Worm (Caenorhabditis elegans): ENCODE measurements around the gene cyc-2.1.
"Not testable (repeated sequence)": the region's sequence is repeated elsewhere in the genome, so short reads cannot be mapped to it uniquely, and the experiment has no call there.

The cyc-2.1 gene

DNA sequence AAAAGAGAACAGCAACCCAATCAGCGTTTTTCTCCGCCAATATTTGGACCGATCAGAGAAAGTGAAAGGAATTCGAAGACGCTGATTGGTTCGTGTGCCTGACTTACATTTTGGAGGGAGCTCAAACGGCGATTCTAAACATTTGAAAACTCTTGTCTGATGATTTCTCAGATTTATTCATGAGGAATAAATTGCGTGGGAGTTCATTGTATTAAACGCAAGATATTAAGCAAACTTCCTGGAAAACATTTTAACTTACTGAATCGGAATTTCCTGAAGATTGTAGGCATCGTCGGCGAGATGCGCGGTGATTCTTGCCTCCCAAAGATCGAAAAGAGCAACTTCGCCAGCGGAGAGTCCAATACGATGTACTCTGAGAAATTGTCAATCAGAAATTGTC, 24.2 kb downstream of the cyc-2.1 start, which contains the start of gene K08F11.1:
Gene K08F11.1, plus strand, starts transcription at position 301 of the 400 bp plus-strand sequence.
- TF ChIP-seq flh-1 (GFP tag; optimal IDR thresholded peaks at IDR 0.05), result no peak
- no peak for TF ChIP-seq unc-62 (GFP tag; optimal IDR thresholded peaks at IDR 0.05)

DNA sequence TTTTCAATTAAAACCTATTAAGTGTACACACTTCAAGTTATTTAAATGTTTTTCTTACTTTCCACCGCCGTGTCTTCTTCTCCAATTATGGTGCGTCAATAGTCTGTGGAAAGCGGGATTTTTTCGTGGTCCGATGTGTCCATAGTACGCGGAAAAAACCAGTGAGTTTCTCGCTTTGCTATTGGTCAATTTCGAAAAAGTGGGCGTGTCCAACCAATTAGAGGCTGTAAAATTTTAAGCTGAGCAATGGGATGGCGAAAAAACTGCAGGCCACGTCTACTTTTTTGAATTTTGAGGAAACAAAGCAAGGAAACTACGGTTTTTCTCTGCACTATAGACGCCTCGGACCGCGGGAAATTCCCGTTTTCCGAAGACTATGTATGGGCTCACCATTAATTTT, 25.1 kb downstream of the cyc-2.1 start:
- TF ChIP-seq tbx-8 (GFP tag; optimal IDR thresholded peaks at IDR 0.05) (no peak), sem-2 (GFP tag; optimal IDR thresholded peaks at IDR 0.05) (no peak), lin-32 (GFP tag; optimal IDR thresholded peaks at IDR 0.05) (no peak)

DNA sequence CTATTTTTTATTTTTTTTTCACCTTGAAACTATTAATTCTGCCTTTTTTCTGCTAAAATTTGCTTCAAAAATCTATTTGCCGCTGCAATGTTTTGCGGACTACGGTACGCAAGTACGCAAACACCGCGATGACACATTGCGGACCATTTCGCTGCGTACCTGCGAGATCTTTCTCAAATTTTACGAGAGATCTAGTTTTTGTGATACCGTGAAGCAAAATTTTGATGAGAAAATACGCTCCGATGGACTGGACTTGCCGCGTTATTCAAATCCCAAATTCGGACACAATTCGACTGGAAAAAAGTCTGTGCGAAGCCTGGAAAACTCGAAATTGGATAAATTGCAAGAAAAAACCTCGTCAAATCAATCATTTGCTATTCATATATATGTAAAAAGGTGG, 28.3 kb downstream of the cyc-2.1 start:
- peak; percentile 61 for TF ChIP-seq lsy-2 (tag; optimal IDR thresholded peaks at IDR 0.05)

DNA sequence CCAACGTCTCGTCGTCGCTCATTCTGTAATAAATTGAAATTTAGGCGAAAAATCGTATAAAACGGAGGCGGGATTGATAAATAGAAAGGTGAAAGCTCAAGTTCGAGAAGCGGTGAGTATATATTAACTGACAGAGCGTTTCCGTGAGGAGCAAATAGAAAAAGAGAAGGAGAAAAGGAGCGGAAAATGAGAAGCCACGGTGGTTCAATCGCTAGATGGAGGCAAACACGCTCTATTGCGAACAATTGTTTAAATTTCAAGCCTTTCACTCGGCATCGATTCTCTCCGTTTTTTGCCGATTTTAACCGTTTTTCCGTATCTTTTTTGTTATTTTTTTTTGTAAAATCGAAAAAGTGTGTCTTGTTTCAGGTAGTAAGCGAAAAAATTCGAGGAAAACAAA, 33.0 kb downstream of the cyc-2.1 start, which contains the start of gene miro-1:
Gene miro-1, minus strand, starts transcription at position 23 of the 400 bp plus-strand sequence.
- not testable (repeated sequence) for TF ChIP-seq nhr-2, mab-5, lsy-2 (tag; optimal IDR thresholded peaks at IDR 0.05)

DNA sequence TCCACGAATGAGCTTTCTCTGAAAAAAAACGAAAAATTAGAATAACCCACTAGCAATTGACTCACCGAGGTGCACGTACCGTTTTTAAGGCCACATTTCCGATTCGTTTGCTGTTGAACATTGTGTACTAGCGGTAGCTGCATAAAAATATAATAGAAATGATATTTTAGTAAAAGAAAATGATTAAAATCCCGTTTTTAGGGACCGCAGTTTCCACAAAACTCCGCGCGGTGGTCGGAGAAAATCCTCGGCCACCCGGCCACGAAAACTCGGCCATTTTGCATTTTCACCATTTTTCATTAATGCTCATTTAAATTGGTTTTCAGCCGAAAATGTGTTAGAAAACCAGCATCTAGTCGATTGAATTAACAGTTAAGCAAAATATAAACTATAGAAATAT, 36.4 kb downstream of the cyc-2.1 start, which contains the start of gene yars-2:
Gene yars-2, minus strand, starts transcription at position 249 of the 400 bp plus-strand sequence.
- TF ChIP-seq bed-3 (GFP tag; optimal IDR thresholded peaks at IDR 0.05) (no peak), sem-2 (GFP tag; optimal IDR thresholded peaks at IDR 0.05) (no peak), ces-1 (GFP tag; optimal IDR thresholded peaks at IDR 0.05) (peak; percentile 5), tbx-8 (GFP tag; optimal IDR thresholded peaks at IDR 0.05) (no peak)

DNA sequence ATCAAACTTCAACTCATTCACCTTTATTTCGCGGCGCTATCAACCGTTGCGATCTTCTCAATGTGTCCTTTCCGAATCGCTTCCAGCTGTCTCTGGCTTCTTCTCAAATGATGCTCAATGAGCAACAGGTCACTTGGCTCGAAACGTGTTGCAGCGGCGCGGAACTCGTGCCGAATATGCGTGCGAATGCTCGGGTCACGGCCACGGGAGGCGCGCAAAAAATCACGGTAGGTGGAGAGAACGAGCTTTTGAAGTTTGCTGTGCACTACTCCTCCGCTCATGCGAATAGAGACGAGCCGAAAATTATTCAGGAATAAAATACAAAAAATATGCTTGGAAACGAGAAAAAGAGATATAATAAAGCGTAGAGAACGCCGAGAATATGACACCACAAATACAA, 38.4 kb downstream of the cyc-2.1 start, which contains the start of gene cif-1:
Gene cif-1, minus strand, starts transcription at position 297 of the 400 bp plus-strand sequence.
- TF ChIP-seq bed-3 (GFP tag; optimal IDR thresholded peaks at IDR 0.05), result no peak
- TF ChIP-seq ces-1 (GFP tag; optimal IDR thresholded peaks at IDR 0.05), result no peak
- TF ChIP-seq unc-39 (tag; optimal IDR thresholded peaks at IDR 0.05), result no peak
- no peak for TF ChIP-seq lsy-2 (tag; optimal IDR thresholded peaks at IDR 0.05)
- no peak for TF ChIP-seq zip-8 (tag; optimal IDR thresholded peaks at IDR 0.05)
- no peak for TF ChIP-seq elt-1 (tag; optimal IDR thresholded peaks at IDR 0.05; ENCODE audit: borderline replicate concordance, insufficient read depth)
- no peak for TF ChIP-seq hlh-1 (tag; optimal IDR thresholded peaks at IDR 0.05)
- no peak for TF ChIP-seq ceh-43 (GFP tag; optimal IDR thresholded peaks at IDR 0.05)

DNA sequence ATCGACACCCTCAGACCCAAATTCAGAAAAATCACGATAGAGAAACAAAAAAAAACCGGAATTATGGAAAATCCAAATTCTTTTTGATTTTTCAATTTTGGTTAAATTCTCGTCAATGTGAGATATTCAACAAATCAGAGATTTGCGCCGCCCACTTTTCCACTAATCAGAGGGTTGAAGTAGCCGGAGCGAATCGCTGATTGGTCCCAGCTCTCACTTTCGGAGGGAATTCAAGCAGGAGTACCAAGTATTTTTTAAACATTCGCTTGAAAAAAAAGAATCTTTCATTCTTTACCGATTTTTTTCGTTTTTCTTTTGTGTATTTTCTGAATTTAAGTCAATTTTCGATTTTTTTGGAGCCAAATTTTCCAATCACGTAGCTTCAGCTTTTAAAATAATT, 42.9 kb downstream of the cyc-2.1 start:
- TF ChIP-seq nhr-237 (tag; optimal IDR thresholded peaks at IDR 0.05) (no peak), ham-2 (GFP tag; optimal IDR thresholded peaks at IDR 0.05) (no peak), nhr-2 (tag; optimal IDR thresholded peaks at IDR 0.05) (no peak), lsy-2 (tag; optimal IDR thresholded peaks at IDR 0.05) (no peak), tbx-8 (GFP tag; optimal IDR thresholded peaks at IDR 0.05) (no peak)

DNA sequence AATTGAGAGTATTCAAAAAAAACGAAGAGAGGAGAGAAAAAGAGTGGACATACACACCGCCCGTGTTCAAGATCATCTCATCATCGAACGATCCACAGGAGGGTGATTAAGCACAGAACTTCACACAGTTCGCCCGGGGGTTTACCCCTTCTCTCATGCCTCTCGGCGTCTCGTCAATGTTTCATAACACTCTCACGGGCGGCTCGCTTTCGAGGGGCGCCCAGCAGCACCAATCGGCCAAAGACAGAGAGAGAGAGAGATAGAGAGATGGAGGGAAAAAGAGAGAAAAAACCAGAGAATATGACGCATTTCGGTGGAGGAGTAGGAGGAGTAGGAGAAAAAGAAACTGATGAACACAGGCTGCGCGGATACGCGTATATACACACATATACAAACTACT, 43.6 kb downstream of the cyc-2.1 start:
- TF ChIP-seq mls-2 (tag; optimal IDR thresholded peaks at IDR 0.05) (peak; percentile 48), ceh-83 (GFP tag; optimal IDR thresholded peaks at IDR 0.05) (no peak), sptf-1 (tag; optimal IDR thresholded peaks at IDR 0.05) (peak; percentile 54), ham-2 (GFP tag; optimal IDR thresholded peaks at IDR 0.05) (peak; percentile 34)

DNA sequence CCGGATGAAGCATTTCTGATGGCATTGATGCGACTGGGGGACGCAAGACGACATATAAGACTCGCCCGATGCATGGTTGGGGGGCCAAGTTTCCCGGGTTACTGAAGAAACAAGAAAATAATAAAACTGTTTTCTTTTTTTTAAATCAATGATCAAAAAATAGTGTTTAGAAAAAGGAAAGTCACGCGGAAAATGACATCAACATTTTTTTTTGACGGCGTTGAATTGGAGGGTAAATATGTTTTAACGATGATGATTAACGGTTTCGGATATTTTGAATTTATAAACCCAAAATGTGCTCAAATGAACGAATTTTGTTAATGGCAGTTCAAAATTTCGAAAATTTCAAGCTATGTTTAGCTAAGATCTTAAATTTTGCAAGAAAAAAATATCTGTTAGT, 44.9 kb downstream of the cyc-2.1 start, which contains the start of gene ogdh-1:
Gene ogdh-1, minus strand, starts transcription at position 101 of the 400 bp plus-strand sequence.
- no peak for TF ChIP-seq elt-1 (tag; optimal IDR thresholded peaks at IDR 0.05; ENCODE audit: borderline replicate concordance, insufficient read depth)
- TF ChIP-seq hlh-1 (tag; optimal IDR thresholded peaks at IDR 0.05), result no peak
- no peak for TF ChIP-seq M03D4.4 (tag; optimal IDR thresholded peaks at IDR 0.05)
- TF ChIP-seq lin-13 (tag; optimal IDR thresholded peaks at IDR 0.05), result no peak
- TF ChIP-seq sem-2 (GFP tag; optimal IDR thresholded peaks at IDR 0.05), result no peak
- TF ChIP-seq nhr-2 (tag; optimal IDR thresholded peaks at IDR 0.05), result no peak
- TF ChIP-seq blmp-1 (tag; optimal IDR thresholded peaks at IDR 0.05), result no peak
- TF ChIP-seq nhr-237 (tag; optimal IDR thresholded peaks at IDR 0.05), result no peak
- no peak for TF ChIP-seq sptf-1 (tag; optimal IDR thresholded peaks at IDR 0.05)
- TF ChIP-seq snpc-4 (tag; optimal IDR thresholded peaks at IDR 0.05), result no peak
- TF ChIP-seq ces-1 (GFP tag; optimal IDR thresholded peaks at IDR 0.05), result no peak
- no peak for TF ChIP-seq ztf-11 (tag; optimal IDR thresholded peaks at IDR 0.05)

Measured in whole organism, mixed stage, embryonic.